Fruit fly (Drosophila melanogaster) whole organism, embryonic: ENCODE data around the gene CG13117.

Experiments used
- CG10959 ChIP-seq: fragments of 200-800 bp; sonication (Bioruptor generic); IDR thresholded peaks from 2 replicates; pipeline ENCODE4 v1.3.6; 2022; ENCODE audit warnings: missing biosample characterization, missing genetic modification characterization
- CG11093 ChIP-seq: fragments of 200-800 bp; sonication (Bioruptor generic); IDR thresholded peaks from 3 replicates; pipeline ENCODE4 v1.3.6; 2022; ENCODE audit warnings: missing biosample characterization, missing genetic modification characterization
- CG11247 ChIP-seq: fragments of 200-800 bp; sonication (Bioruptor generic); IDR thresholded peaks from 2 replicates; pipeline ENCODE4 v1.3.6; 2022; ENCODE audit warnings: missing biosample characterization, missing genetic modification characterization
- CG11398 ChIP-seq: fragments of 200-800 bp; sonication (Bioruptor generic); optimal IDR thresholded peaks from 2 replicates; lab custom pipeline; 2016; ENCODE audit warnings: missing biosample characterization, missing genetic modification characterization
- CG15011 ChIP-seq: fragments of 200-800 bp; sonication (Bioruptor generic); optimal IDR thresholded peaks from 3 replicates; lab custom pipeline; 2018; ENCODE audit warnings: missing biosample characterization, mild to moderate bottlenecking, missing genetic modification characterization
- CG1832 ChIP-seq: fragments of 200-800 bp; sonication (Bioruptor generic); optimal IDR thresholded peaks from 2 replicates; lab custom pipeline; 2017; ENCODE audit warnings: missing biosample characterization, mild to moderate bottlenecking, missing genetic modification characterization, inconsistent platforms
- CG31365 ChIP-seq: fragments of 200-800 bp; sonication (Bioruptor generic); optimal IDR thresholded peaks from 2 replicates; lab custom pipeline; 2018; ENCODE audit warnings: missing biosample characterization, mild to moderate bottlenecking, missing genetic modification characterization
- CG3163 ChIP-seq: fragments of 200-800 bp; sonication (Bioruptor generic); optimal IDR thresholded peaks from 3 replicates; lab custom pipeline; 2016; ENCODE audit warnings: missing biosample characterization, missing genetic modification characterization
- CG33213 ChIP-seq: fragments of 200-800 bp; sonication (Bioruptor generic); optimal IDR thresholded peaks from 3 replicates; lab custom pipeline; 2016; ENCODE audit warnings: missing biosample characterization, missing genetic modification characterization
- CG3995 ChIP-seq: fragments of 200-800 bp; sonication (Bioruptor generic); optimal IDR thresholded peaks from 3 replicates; lab custom pipeline; 2016; ENCODE audit warnings: missing biosample characterization, missing genetic modification characterization
- CG42726 ChIP-seq: fragments of 200-800 bp; sonication (Bioruptor generic); IDR thresholded peaks from 2 replicates; pipeline ENCODE4 v1.3.6; 2022; ENCODE audit warnings: missing biosample characterization, missing genetic modification characterization; ENCODE audit not compliant: partially characterized antibody
- CG6254 ChIP-seq: fragments of 200-800 bp; sonication (Bioruptor generic); optimal IDR thresholded peaks from 3 replicates; lab custom pipeline; 2017; ENCODE audit warnings: mild to moderate bottlenecking, missing biosample characterization, missing genetic modification reagents, missing genetic modification characterization
- CG8359 ChIP-seq: fragments of 200-800 bp; sonication (Bioruptor generic); optimal IDR thresholded peaks from 2 replicates; lab custom pipeline; 2017; ENCODE audit warnings: missing biosample characterization, mild to moderate bottlenecking, missing genetic modification characterization, borderline replicate concordance
- CG9215 ChIP-seq: fragments of 200-800 bp; sonication (Bioruptor generic); IDR thresholded peaks from 2 replicates; pipeline ENCODE4 v1.3.6; 2022; ENCODE audit warnings: missing biosample characterization, missing genetic modification characterization
- Dbx ChIP-seq: fragments of 200-800 bp; sonication (Bioruptor generic); IDR thresholded peaks from 3 replicates; pipeline ENCODE4 v1.3.6; 2022; ENCODE audit warnings: missing biosample characterization, missing genetic modification characterization
- Deaf1 ChIP-seq: fragments of 200-800 bp; optimal IDR thresholded peaks from 3 replicates; lab custom pipeline; 2019; ENCODE audit warnings: missing biosample characterization, mild to moderate bottlenecking, missing genetic modification characterization, moderate library complexity
- Elba2 ChIP-seq: fragments of 200-800 bp; sonication (Bioruptor generic); optimal IDR thresholded peaks from 3 replicates; lab custom pipeline; 2016; ENCODE audit warnings: missing biosample characterization, missing genetic modification characterization
- HLH54F ChIP-seq: fragments of 200-800 bp; sonication (Bioruptor generic); optimal IDR thresholded peaks from 3 replicates; lab custom pipeline; 2016; ENCODE audit warnings: missing biosample characterization, missing genetic modification characterization
- Lhr ChIP-seq: fragments of 200-800 bp; sonication (Bioruptor generic); optimal IDR thresholded peaks from 3 replicates; lab custom pipeline; 2017; ENCODE audit warnings: mild to moderate bottlenecking, missing biosample characterization, missing genetic modification reagents, missing genetic modification characterization
- Meics ChIP-seq: fragments of 200-800 bp; sonication (Bioruptor generic); optimal IDR thresholded peaks from 2 replicates; lab custom pipeline; 2017; ENCODE audit warnings: missing biosample characterization, mild to moderate bottlenecking, missing genetic modification characterization
- Oli ChIP-seq: fragments of 200-800 bp; sonication (Bioruptor generic); optimal IDR thresholded peaks from 2 replicates; lab custom pipeline; 2018; ENCODE audit warnings: missing biosample characterization, mild to moderate bottlenecking, missing genetic modification characterization, moderate library complexity
- Ravus ChIP-seq: fragments of 200-800 bp; sonication (Bioruptor generic); IDR thresholded peaks from 2 replicates; pipeline ENCODE4 v1.3.6; 2022; ENCODE audit warnings: missing biosample characterization, missing genetic modification characterization
- Rx ChIP-seq: fragments of 200-800 bp; sonication (Bioruptor generic); IDR thresholded peaks from 2 replicates; pipeline ENCODE4 v1.3.6; 2022; ENCODE audit warnings: missing biosample characterization, missing genetic modification characterization
- Ssrp ChIP-seq: fragments of 200-800 bp; sonication (Bioruptor generic); optimal IDR thresholded peaks from 2 replicates; lab custom pipeline; 2018; ENCODE audit warnings: missing biosample characterization, mild to moderate bottlenecking, missing genetic modification characterization, moderate library complexity
- Xbp1 ChIP-seq: fragments of 200-800 bp; sonication (Bioruptor generic); optimal IDR thresholded peaks from 3 replicates; lab custom pipeline; 2016; ENCODE audit warnings: missing biosample characterization, mild to moderate bottlenecking, missing genetic modification characterization
- ap ChIP-seq: fragments of 200-800 bp; sonication (Bioruptor generic); IDR thresholded peaks from 2 replicates; pipeline ENCODE4 v1.3.6; 2022; ENCODE audit warnings: missing biosample characterization, missing genetic modification characterization
- cad ChIP-seq: fragments of >200 bp; optimal IDR thresholded peaks from 2 replicates; lab custom pipeline; 2017; ENCODE audit warnings: missing biosample characterization, missing genetic modification characterization
- ci ChIP-seq: fragments of 200-800 bp; sonication (Bioruptor generic); IDR thresholded peaks from 3 replicates; pipeline ENCODE4 v1.3.6; 2022; ENCODE audit warnings: missing biosample characterization, missing genetic modification characterization
- disco-r ChIP-seq: fragments of 200-800 bp; sonication (Bioruptor generic); optimal IDR thresholded peaks from 2 replicates; lab custom pipeline; 2016; ENCODE audit warnings: missing biosample characterization, missing genetic modification characterization
- ewg ChIP-seq: fragments of 200-800 bp; sonication (Bioruptor generic); optimal IDR thresholded peaks from 3 replicates; lab custom pipeline; 2017; ENCODE audit warnings: mild to moderate bottlenecking, missing biosample characterization, missing genetic modification reagents, missing genetic modification characterization
- fd3F ChIP-seq: fragments of 200-800 bp; sonication (Bioruptor generic); optimal IDR thresholded peaks from 2 replicates; lab custom pipeline; 2018; ENCODE audit warnings: missing biosample characterization, mild to moderate bottlenecking, missing genetic modification characterization, moderate library complexity
- gfzf ChIP-seq: fragments of 200-800 bp; sonication (Bioruptor generic); optimal IDR thresholded peaks from 2 replicates; lab custom pipeline; 2016; ENCODE audit warnings: missing biosample characterization, mild to moderate bottlenecking, missing genetic modification characterization, moderate library complexity
- hkb ChIP-seq, 2 experiments: fragments of 200-800 bp in 1 of 2; fragments of >200 bp in 1 of 2; sonication (Bioruptor generic) in 1 of 2; IDR thresholded peaks in 1 of 2; optimal IDR thresholded peaks in 1 of 2; 2 replicates each; pipeline versions ENCODE4 v1.3.6 to Lab custom; 2017 to 2022; ENCODE audit warnings: missing biosample characterization in 1 of 2, missing genetic modification characterization in 1 of 2
- hth ChIP-seq: fragments of >200 bp; optimal IDR thresholded peaks from 2 replicates; lab custom pipeline; 2017; ENCODE audit warnings: inconsistent platforms
- nau ChIP-seq: fragments of 200-800 bp; sonication (Bioruptor generic); optimal IDR thresholded peaks from 3 replicates; lab custom pipeline; 2017; ENCODE audit warnings: missing biosample characterization, mild to moderate bottlenecking, missing genetic modification characterization, missing genetic modification reagents
- prd ChIP-seq, 3 experiments: fragments of >200 bp in 2 of 3; fragments of 200-800 bp in 1 of 3; sonication (Bioruptor generic) in 1 of 3; optimal IDR thresholded peaks in 2 of 3; IDR thresholded peaks in 1 of 3; 2 replicates in 2 of 3; 3 replicates in 1 of 3; pipeline versions ENCODE4 v1.3.6 to Lab custom; 2017 to 2022; ENCODE audit warnings: missing biosample characterization in 1 of 3, missing genetic modification characterization in 1 of 3
- slbo ChIP-seq: fragments of 200-800 bp; sonication (Bioruptor generic); IDR thresholded peaks from 2 replicates; pipeline ENCODE4 v1.3.6; 2022; ENCODE audit warnings: missing biosample characterization, missing genetic modification characterization
- tll ChIP-seq, 2 experiments: fragments of 200-800 bp in 1 of 2; fragments of >200 bp in 1 of 2; sonication (Bioruptor generic) in 1 of 2; optimal IDR thresholded peaks; 2 replicates each; lab custom pipeline; 2017 to 2019; ENCODE audit warnings: missing biosample characterization in 2 of 2, missing genetic modification characterization in 2 of 2, mild to moderate bottlenecking in 1 of 2, moderate library complexity in 1 of 2
- vvl ChIP-seq: fragments of 200-800 bp; sonication (Bioruptor generic); IDR thresholded peaks from 2 replicates; pipeline ENCODE4 v1.3.6; 2022; ENCODE audit warnings: missing biosample characterization, missing genetic modification characterization

Gene CG13117

DNA sequence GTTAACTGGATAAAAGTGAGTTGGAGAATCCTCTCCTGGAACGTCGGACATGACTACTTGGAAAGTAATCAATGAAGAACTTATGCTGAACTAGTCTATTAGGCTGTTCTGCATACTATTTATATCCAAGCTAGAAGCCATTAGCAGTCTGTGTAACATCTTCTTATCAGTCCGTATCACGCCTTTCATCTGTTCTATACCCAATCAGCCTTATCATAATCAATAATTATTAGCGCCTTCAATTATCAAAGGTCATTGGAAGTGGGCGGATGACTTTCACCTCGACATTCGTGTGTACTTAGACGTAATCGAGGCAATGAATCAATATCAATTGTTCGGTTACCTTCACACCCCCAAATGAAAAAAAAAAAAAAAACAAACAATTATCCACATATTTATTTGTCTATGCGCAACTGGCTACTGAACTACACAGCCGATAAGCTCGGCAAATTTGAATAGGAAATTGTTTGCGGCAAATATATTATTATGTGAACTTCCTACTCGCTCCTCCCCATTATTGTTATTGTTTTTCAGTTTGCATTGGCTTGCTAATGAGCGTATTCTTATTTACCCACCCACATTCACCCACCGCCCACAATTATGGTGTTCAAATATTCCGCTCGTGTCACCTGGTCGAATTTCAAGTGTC, 38.7 kb downstream of the CG13117 start, which contains the start of the genes ppk11 and ppk16 (continued):
- TF ChIP-seq gfzf (GFP tag; lab: Kevin White, UChicago), result no peak
- no peak for TF ChIP-seq Xbp1
- TF ChIP-seq CG9215 (GFP tag; lab: Robert Waterston, UW), result no peak
- no peak for TF ChIP-seq vvl (GFP tag; lab: Robert Waterston, UW)
- no peak for TF ChIP-seq Ravus
- no peak for TF ChIP-seq Lhr (GFP tag; lab: Kevin White, UChicago)
- TF ChIP-seq Elba2, result no peak
- no peak for TF ChIP-seq slbo (GFP tag; lab: Robert Waterston, UW)
- TF ChIP-seq CG3995 (GFP tag; lab: Kevin White, UChicago), result no peak
- no peak for TF ChIP-seq disco-r (GFP tag; lab: Kevin White, UChicago)
- peak; percentile 16 for TF ChIP-seq Meics (GFP tag; lab: Kevin White, UChicago)
- no peak for TF ChIP-seq hkb (optimal IDR thresholded peaks at IDR 0.05; lab: Kevin White, UChicago)
- TF ChIP-seq hkb (GFP tag; IDR thresholded peaks at IDR 0.05; lab: Robert Waterston, UW), result 0 out of 2 replicates have a peak, but pooled peaks have one; percentile 19
- peak; percentile 54 for TF ChIP-seq CG11398 (GFP tag; lab: Kevin White, UChicago)
- TF ChIP-seq nau, result no peak
- no peak for TF ChIP-seq CG11093 (GFP tag; lab: Robert Waterston, UW)
- TF ChIP-seq CG42726 (GFP tag; lab: Robert Waterston, UW), result no peak
- TF ChIP-seq ewg (GFP tag; lab: Kevin White, UChicago), result no peak
- no peak for TF ChIP-seq HLH54F
- no peak for TF ChIP-seq tll (GFP tag; optimal IDR thresholded peaks at IDR 0.05; lab: Kevin White, UChicago)
- no peak for TF ChIP-seq prd (optimal IDR thresholded peaks at IDR 0.05; lab: Kevin White, UChicago)
- TF ChIP-seq prd (GFP tag; IDR thresholded peaks at IDR 0.05; lab: Robert Waterston, UW), result no peak
- TF ChIP-seq CG33213 (GFP tag; lab: Kevin White, UChicago), result peak; percentile 21
- no peak for TF ChIP-seq CG11247 (GFP tag; lab: Robert Waterston, UW)
- no peak for TF ChIP-seq Oli (tag; lab: Kevin White, UChicago)
- TF ChIP-seq Dbx (GFP tag; lab: Robert Waterston, UW), result no peak
- no peak for TF ChIP-seq ap (GFP tag; lab: Robert Waterston, UW)
- TF ChIP-seq CG15011 (GFP tag; lab: Kevin White, UChicago), result peak; percentile 23
- TF ChIP-seq fd3F (GFP tag; lab: Kevin White, UChicago), result peak; percentile 7
- no peak for TF ChIP-seq Rx (GFP tag; lab: Robert Waterston, UW)
- TF ChIP-seq hth (lab: Kevin White, UChicago), result no peak
- no peak for TF ChIP-seq CG10959 (GFP tag; lab: Robert Waterston, UW)

DNA sequence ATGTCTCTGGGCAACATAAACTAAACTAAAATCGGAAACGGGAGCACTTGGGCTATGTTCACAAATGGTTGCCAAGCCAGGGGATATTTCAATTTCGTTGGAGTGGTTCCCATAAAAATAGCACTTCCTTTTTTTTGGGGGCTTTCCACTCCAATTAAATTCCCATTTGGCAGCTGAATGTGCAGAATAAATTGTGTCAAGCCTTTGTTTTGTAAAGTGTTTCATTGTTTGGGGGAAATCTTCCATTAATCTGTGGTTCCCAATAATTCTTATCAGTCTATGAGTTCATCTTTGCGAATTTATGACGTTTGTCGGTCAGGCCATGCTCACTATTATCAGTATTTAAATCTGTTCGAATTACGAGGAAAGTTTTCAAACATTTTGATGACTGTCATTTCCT, 41.5 kb downstream of the CG13117 start:
- TF ChIP-seq Ssrp (tag; lab: Kevin White, UChicago) (no peak), ci (GFP tag; lab: Robert Waterston, UW) (no peak), CG8359 (GFP tag; lab: Kevin White, UChicago) (no peak), cad (GFP tag; lab: Kevin White, UChicago) (no peak), Deaf1 (no peak), CG31365 (tag; lab: Kevin White, UChicago) (no peak), CG1832 (GFP tag; lab: Kevin White, UChicago) (no peak), CG3163 (GFP tag; lab: Kevin White, UChicago) (no peak), CG6254 (GFP tag; lab: Kevin White, UChicago) (no peak)
- TF ChIP-seq, all 482 proteins: peak for 0
